Worm (Caenorhabditis elegans) whole organism, early embryonic: ENCODE measurements around the gene zig-10.

ENCODE experiments used
- F13C5.2 ChIP-seq: sonication (generic microtip); optimal IDR thresholded peaks from 2 replicates; lab custom pipeline; 2017; ENCODE audit warnings: mild to moderate bottlenecking, missing genetic modification characterization, inconsistent platforms, missing compliant biosample characterization
- aly-1 ChIP-seq: sonication (generic microtip); optimal IDR thresholded peaks from 2 replicates; lab custom pipeline; 2016; ENCODE audit warnings: missing genetic modification characterization, missing compliant biosample characterization
- ama-1 ChIP-seq: fragments of 150-350 bp; optimal IDR thresholded peaks from 2 replicates; lab custom pipeline; 2014
- ceh-13 ChIP-seq: fragments of 200-800 bp; sonication (Bioruptor generic); optimal IDR thresholded peaks from 2 replicates; lab custom pipeline; 2018; ENCODE audit warnings: mild to moderate bottlenecking, missing genetic modification characterization, missing compliant biosample characterization
- ceh-36 ChIP-seq: sonication (generic microtip); optimal IDR thresholded peaks from 2 replicates; lab custom pipeline; 2016; ENCODE audit warnings: missing genetic modification characterization, inconsistent platforms, missing compliant biosample characterization
- ets-7 ChIP-seq: sonication (generic microtip); optimal IDR thresholded peaks from 2 replicates; lab custom pipeline; 2016; ENCODE audit warnings: missing genotype, missing genetic modification characterization, missing compliant biosample characterization
- flt-1 ChIP-seq: fragments of 200-800 bp; sonication (Bioruptor generic); IDR thresholded peaks from 2 replicates; pipeline ENCODE4 v1.3.6; 2022; ENCODE audit warnings: missing genetic modification characterization, missing compliant biosample characterization
- hnd-1 ChIP-seq: sonication (generic microtip); optimal IDR thresholded peaks from 2 replicates; lab custom pipeline; 2016; ENCODE audit warnings: missing genetic modification characterization, missing compliant biosample characterization
- tbx-11 ChIP-seq: fragments of 200-800 bp; sonication (Bioruptor generic); IDR thresholded peaks from 2 replicates; pipeline ENCODE4 v1.3.6; 2022; ENCODE audit warnings: missing genetic modification characterization, missing compliant biosample characterization
- tbx-37 ChIP-seq: fragments of 200-800 bp; sonication (Bioruptor generic); conservative IDR thresholded peaks from 2 replicates; pipeline ENCODE4 v1.3.6; 2022; ENCODE audit warnings: missing genetic modification reagents, missing genetic modification characterization, missing compliant biosample characterization
- tra-4 ChIP-seq: sonication (generic microtip); optimal IDR thresholded peaks from 2 replicates; lab custom pipeline; 2017; ENCODE audit warnings: missing genetic modification characterization, missing compliant biosample characterization

DNA sequence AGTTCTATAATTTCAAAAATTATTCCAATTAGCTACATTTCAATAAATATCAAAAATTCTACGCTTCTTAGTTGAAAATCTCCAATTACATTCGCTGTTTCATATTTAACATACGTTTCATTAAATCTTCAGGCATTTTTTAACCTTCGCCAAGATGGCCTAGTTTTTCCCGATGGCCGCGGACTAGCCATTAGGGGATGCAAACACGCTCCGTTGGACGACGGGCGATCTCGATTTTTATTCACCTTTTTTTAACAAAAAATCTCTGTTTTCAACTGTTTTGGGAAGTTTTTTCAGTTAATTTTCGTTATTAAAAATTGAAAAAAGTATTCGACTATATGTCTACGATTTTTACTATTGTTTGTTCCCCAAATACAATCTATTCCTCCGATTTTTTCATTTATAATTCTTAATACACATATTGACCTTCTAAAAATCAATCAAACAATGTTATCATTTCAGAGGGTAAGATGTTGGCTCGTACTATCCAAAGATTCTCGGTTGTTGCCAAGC is 15.3 kb upstream of the zig-10 start, which contains the start of gene F58F12.1:
- no peak for TF ChIP-seq ceh-13 (GFP tag; lab: Kevin White, UChicago)
- peak; percentile 52 for TF ChIP-seq F13C5.2 (tag; lab: Kevin White, UChicago)
- TF ChIP-seq ama-1 (lab: Kevin White, UChicago): no peak
- TF ChIP-seq tbx-37 (GFP tag; lab: Robert Waterston, UW): peak; percentile 38; the same call in 1 of the 2 replicates
- no peak for TF ChIP-seq ceh-36 (tag; lab: Kevin White, UChicago)
- TF ChIP-seq ets-7 (tag; lab: Kevin White, UChicago): no peak
- no peak for TF ChIP-seq flt-1
- TF ChIP-seq aly-1: no peak
- no peak for TF ChIP-seq hnd-1 (tag; lab: Kevin White, UChicago)
- no peak for TF ChIP-seq tra-4 (tag; lab: Kevin White, UChicago)
- no peak for TF ChIP-seq tbx-11 (GFP tag; lab: Robert Waterston, UW)
